Fruit fly (Drosophila melanogaster): Measurements from ENCODE around the gene Ravus.

Gene Ravus

DNA sequence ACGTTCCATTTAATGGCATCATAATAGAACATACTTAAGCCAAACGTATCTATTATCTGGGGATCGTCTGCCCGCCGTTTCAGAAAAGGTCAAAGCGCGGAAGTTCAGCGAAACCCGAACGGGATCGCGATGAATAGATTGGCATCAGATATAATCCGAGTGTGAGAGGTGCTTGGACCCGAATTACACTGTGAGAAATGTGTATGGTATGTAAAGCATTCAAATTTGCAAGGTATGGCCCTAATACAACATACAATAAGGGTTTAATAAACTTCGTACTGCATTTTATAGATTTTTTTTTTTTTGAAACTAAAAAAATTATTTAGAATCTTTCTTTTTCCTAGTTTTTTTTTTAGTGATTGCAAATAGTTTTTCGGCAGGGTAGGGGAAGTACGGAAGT is 45.1 kb downstream of the Ravus start (continued):
- TF ChIP-seq Doc3 (GFP tag; IDR thresholded peaks at IDR 0.05; ENCODE audit: partially characterized antibody) (no peak), slbo (GFP tag; IDR thresholded peaks at IDR 0.05) (peak; percentile 53), Eip74EF (GFP tag; optimal IDR thresholded peaks at IDR 0.05) (no peak), Hr78 (GFP tag; optimal IDR thresholded peaks at IDR 0.05) (no peak), Atf6 (GFP tag; IDR thresholded peaks at IDR 0.05) (no peak), CG7556 (GFP tag; optimal IDR thresholded peaks at IDR 0.05) (peak; percentile 10), tll (GFP tag; optimal IDR thresholded peaks at IDR 0.05) (no peak), CG17612 (GFP tag; IDR thresholded peaks at IDR 0.05) (peak; percentile 28; the same call in 1 of the 2 replicates), nom (GFP tag; optimal IDR thresholded peaks at IDR 0.05) (no peak), Stat92E (GFP tag; optimal IDR thresholded peaks at IDR 0.05) (no peak), Elba2 (GFP tag; optimal IDR thresholded peaks at IDR 0.05) (no peak), Rx (GFP tag; IDR thresholded peaks at IDR 0.05) (no peak), Deaf1 (tag; optimal IDR thresholded peaks at IDR 0.05) (no peak), CG31388 (GFP tag; optimal IDR thresholded peaks at IDR 0.05) (no peak), Bdp1 (GFP tag; optimal IDR thresholded peaks at IDR 0.05) (no peak), trh (GFP tag; optimal IDR thresholded peaks at IDR 0.05) (no peak), rib (GFP tag; IDR thresholded peaks at IDR 0.05) (peak; percentile 28; the same call in 1 of the 2 replicates), abd-A (tag; optimal IDR thresholded peaks at IDR 0.05) (no peak), Dek (tag; optimal IDR thresholded peaks at IDR 0.05) (no peak), CG4328 (GFP tag; optimal IDR thresholded peaks at IDR 0.05) (no peak), tin (GFP tag; optimal IDR thresholded peaks at IDR 0.05) (peak; percentile 18), amos (GFP tag; IDR thresholded peaks at IDR 0.05; ENCODE audit: partially characterized antibody) (no peak), lmd (GFP tag; IDR thresholded peaks at IDR 0.05) (peak; percentile 34; the same call in 1 of the 2 replicates), CG11456 (GFP tag; IDR thresholded peaks at IDR 0.05) (no peak), CG9817 (tag; optimal IDR thresholded peaks at IDR 0.05) (no peak), wek (GFP tag; optimal IDR thresholded peaks at IDR 0.05) (no peak), CG10366 (GFP tag; IDR thresholded peaks at IDR 0.05) (no peak), Max (GFP tag; optimal IDR thresholded peaks at IDR 0.05) (no peak), CG15696 (tag; optimal IDR thresholded peaks at IDR 0.05) (no peak), CG10959 (GFP tag; IDR thresholded peaks at IDR 0.05) (no peak), chm (GFP tag; IDR thresholded peaks at IDR 0.05) (no peak), bsh (GFP tag; optimal IDR thresholded peaks at IDR 0.05) (no peak), knrl (GFP tag; IDR thresholded peaks at IDR 0.05; ENCODE audit: partially characterized antibody) (no peak), CG30403 (GFP tag; optimal IDR thresholded peaks at IDR 0.05) (peak; percentile 24), CG17186 (GFP tag; optimal IDR thresholded peaks at IDR 0.05) (no peak), zf30C (GFP tag; optimal IDR thresholded peaks at IDR 0.05) (no peak), CG9876 (GFP tag; optimal IDR thresholded peaks at IDR 0.05) (no peak), BtbVII (GFP tag; optimal IDR thresholded peaks at IDR 0.05) (no peak), Atf-2 (GFP tag; optimal IDR thresholded peaks at IDR 0.05) (no peak), CkIIα-i1 (GFP tag; IDR thresholded peaks at IDR 0.05) (no peak), CG7963 (GFP tag; IDR thresholded peaks at IDR 0.05; ENCODE audit: partially characterized antibody) (no peak), gcm (GFP tag; optimal IDR thresholded peaks at IDR 0.05) (no peak), sd (tag; optimal IDR thresholded peaks at IDR 0.05) (no peak), Meics (GFP tag; optimal IDR thresholded peaks at IDR 0.05) (peak; percentile 45), CG7839 (tag; optimal IDR thresholded peaks at IDR 0.05) (peak; percentile 33), caup (GFP tag; optimal IDR thresholded peaks at IDR 0.05; ENCODE audit: severe bottlenecking) (no peak), Scr (GFP tag; IDR thresholded peaks at IDR 0.05; ENCODE audit: partially characterized antibody) (no peak), jing (GFP tag; optimal IDR thresholded peaks at IDR 0.05) (no peak), ap (GFP tag; IDR thresholded peaks at IDR 0.05) (no peak)
